Fruit fly (Drosophila melanogaster) whole organism, embryonic: ENCODE measurements around the gene spg.

Source experiments
- B-H1 ChIP-seq: fragments of 200-800 bp; sonication (Bioruptor generic); IDR thresholded peaks from 3 replicates; pipeline ENCODE4 v1.3.6; 2022; ENCODE audit warnings: missing biosample characterization, missing genetic modification characterization
- Bteb2 ChIP-seq: fragments of 200-800 bp; sonication (Bioruptor generic); optimal IDR thresholded peaks from 2 replicates; lab custom pipeline; 2016; ENCODE audit warnings: missing biosample characterization, missing genetic modification characterization
- C15 ChIP-seq: fragments of 200-800 bp; sonication (Bioruptor generic); IDR thresholded peaks from 3 replicates; pipeline ENCODE4 v1.3.6; 2022; ENCODE audit warnings: missing biosample characterization, missing genetic modification characterization
- CG10431 ChIP-seq: fragments of 200-800 bp; sonication (Bioruptor generic); optimal IDR thresholded peaks from 3 replicates; lab custom pipeline; 2018; ENCODE audit warnings: missing biosample characterization, mild to moderate bottlenecking, missing genetic modification characterization
- CG10565 ChIP-seq: fragments of 200-800 bp; sonication (Bioruptor generic); optimal IDR thresholded peaks from 3 replicates; lab custom pipeline; 2016; ENCODE audit warnings: missing biosample characterization, mild to moderate bottlenecking, missing genetic modification characterization
- CG10979 ChIP-seq: fragments of 200-800 bp; sonication (Bioruptor generic); optimal IDR thresholded peaks from 2 replicates; lab custom pipeline; 2018; ENCODE audit warnings: missing biosample characterization, mild to moderate bottlenecking, missing genetic modification characterization, moderate library complexity
- CG11560 ChIP-seq: fragments of 200-800 bp; sonication (Bioruptor generic); IDR thresholded peaks from 3 replicates; pipeline ENCODE4 v1.3.6; 2022; ENCODE audit warnings: missing biosample characterization, missing genetic modification characterization
- CG12942 ChIP-seq: fragments of 200-800 bp; sonication (Bioruptor generic); optimal IDR thresholded peaks from 3 replicates; lab custom pipeline; 2016; ENCODE audit warnings: missing biosample characterization, missing genetic modification characterization
- CG15696 ChIP-seq: fragments of 200-800 bp; sonication (Bioruptor generic); optimal IDR thresholded peaks from 2 replicates; lab custom pipeline; 2019; ENCODE audit warnings: missing biosample characterization, mild to moderate bottlenecking, missing genetic modification characterization, moderate library complexity
- CG17385 ChIP-seq: fragments of 200-800 bp; sonication (Bioruptor generic); optimal IDR thresholded peaks from 3 replicates; lab custom pipeline; 2018; ENCODE audit warnings: missing biosample characterization, mild to moderate bottlenecking, missing genetic modification characterization
- CG18619 ChIP-seq: fragments of 200-800 bp; sonication (Bioruptor generic); optimal IDR thresholded peaks from 3 replicates; lab custom pipeline; 2017; ENCODE audit warnings: missing biosample characterization, mild to moderate bottlenecking, missing genetic modification characterization
- CG2678 ChIP-seq: fragments of 200-800 bp; sonication (Bioruptor generic); optimal IDR thresholded peaks from 3 replicates; lab custom pipeline; 2019; ENCODE audit warnings: missing biosample characterization, mild to moderate bottlenecking, missing genetic modification characterization, moderate library complexity
- CG30403 ChIP-seq: fragments of 200-800 bp; sonication (Bioruptor generic); optimal IDR thresholded peaks from 3 replicates; lab custom pipeline; 2016; ENCODE audit warnings: missing biosample characterization, missing genetic modification characterization
- CG31365 ChIP-seq: fragments of 200-800 bp; sonication (Bioruptor generic); optimal IDR thresholded peaks from 2 replicates; lab custom pipeline; 2018; ENCODE audit warnings: missing biosample characterization, mild to moderate bottlenecking, missing genetic modification characterization
- CG34376 ChIP-seq: fragments of 200-800 bp; sonication (Bioruptor generic); optimal IDR thresholded peaks from 2 replicates; lab custom pipeline; 2018; ENCODE audit warnings: missing biosample characterization, mild to moderate bottlenecking, missing genetic modification characterization
- CG6175 ChIP-seq: fragments of 200-800 bp; sonication (Bioruptor generic); IDR thresholded peaks from 3 replicates; pipeline ENCODE4 v1.3.6; 2022; ENCODE audit warnings: missing biosample characterization, missing genetic modification characterization
- CG7372 ChIP-seq: fragments of 200-800 bp; sonication (Bioruptor generic); IDR thresholded peaks from 2 replicates; pipeline ENCODE4 v1.3.6; 2022; ENCODE audit warnings: missing biosample characterization, missing genetic modification characterization
- CG7786 ChIP-seq: fragments of 200-800 bp; sonication (Bioruptor generic); optimal IDR thresholded peaks from 2 replicates; lab custom pipeline; 2016; ENCODE audit warnings: missing biosample characterization, missing genetic modification characterization
- CG9797 ChIP-seq: fragments of 200-800 bp; sonication (Bioruptor generic); optimal IDR thresholded peaks from 3 replicates; lab custom pipeline; 2018; ENCODE audit warnings: missing biosample characterization, mild to moderate bottlenecking, missing genetic modification characterization
- Camta ChIP-seq: fragments of 200-800 bp; sonication (Bioruptor generic); optimal IDR thresholded peaks from 2 replicates; lab custom pipeline; 2016; ENCODE audit warnings: missing biosample characterization, missing genetic modification characterization
- CkIIα-i1 ChIP-seq: fragments of 200-800 bp; sonication (Bioruptor generic); IDR thresholded peaks from 2 replicates; pipeline ENCODE4 v1.3.6; 2022; ENCODE audit warnings: missing biosample characterization, missing genetic modification characterization
- CoRest ChIP-seq: fragments of 200-800 bp; sonication (Bioruptor generic); optimal IDR thresholded peaks from 3 replicates; lab custom pipeline; 2018; ENCODE audit warnings: missing biosample characterization, mild to moderate bottlenecking, missing genetic modification characterization, moderate library complexity
- D19A ChIP-seq: fragments of 200-800 bp; optimal IDR thresholded peaks from 3 replicates; lab custom pipeline; 2019; ENCODE audit warnings: missing biosample characterization, mild to moderate bottlenecking, missing genetic modification characterization, moderate library complexity
- Drgx ChIP-seq: fragments of 200-800 bp; sonication (Bioruptor generic); IDR thresholded peaks from 2 replicates; pipeline ENCODE4 v1.3.6; 2022; ENCODE audit warnings: missing biosample characterization, missing genetic modification characterization
- MBD-R2 ChIP-seq: fragments of 200-800 bp; sonication (Bioruptor generic); IDR thresholded peaks from 2 replicates; pipeline ENCODE4 v1.3.6; 2022; ENCODE audit warnings: missing biosample characterization, missing genetic modification characterization
- Optix ChIP-seq: fragments of 200-800 bp; sonication (Bioruptor generic); IDR thresholded peaks from 3 replicates; pipeline ENCODE4 v1.3.6; 2022; ENCODE audit warnings: missing biosample characterization, missing genetic modification characterization
- Rx ChIP-seq: fragments of 200-800 bp; sonication (Bioruptor generic); IDR thresholded peaks from 2 replicates; pipeline ENCODE4 v1.3.6; 2022; ENCODE audit warnings: missing biosample characterization, missing genetic modification characterization
- Xbp1 ChIP-seq: fragments of 200-800 bp; sonication (Bioruptor generic); optimal IDR thresholded peaks from 3 replicates; lab custom pipeline; 2016; ENCODE audit warnings: missing biosample characterization, mild to moderate bottlenecking, missing genetic modification characterization
- Xrp1 ChIP-seq: fragments of 200-800 bp; sonication (Bioruptor generic); IDR thresholded peaks from 2 replicates; pipeline ENCODE4 v1.3.6; 2022; ENCODE audit warnings: missing biosample characterization, missing genetic modification characterization
- crc ChIP-seq: fragments of 200-800 bp; sonication (Bioruptor generic); optimal IDR thresholded peaks from 2 replicates; lab custom pipeline; 2016; ENCODE audit warnings: missing biosample characterization, missing genetic modification characterization
- dati ChIP-seq: fragments of 200-800 bp; sonication (Bioruptor generic); IDR thresholded peaks from 2 replicates; pipeline ENCODE4 v1.3.6; 2022; ENCODE audit warnings: missing biosample characterization, missing genetic modification characterization
- dimm ChIP-seq: fragments of 200-800 bp; sonication (Bioruptor generic); IDR thresholded peaks from 2 replicates; pipeline ENCODE4 v1.3.6; 2022; ENCODE audit warnings: missing biosample characterization, missing genetic modification characterization
- disco-r ChIP-seq: fragments of 200-800 bp; sonication (Bioruptor generic); optimal IDR thresholded peaks from 2 replicates; lab custom pipeline; 2016; ENCODE audit warnings: missing biosample characterization, missing genetic modification characterization
- dpn ChIP-seq, 2 experiments: fragments of 200-800 bp; sonication (Bioruptor generic); optimal IDR thresholded peaks; 3 replicates each; lab custom pipeline; 2016; ENCODE audit warnings: missing biosample characterization in 2 of 2, missing genetic modification characterization in 2 of 2
- esg ChIP-seq: fragments of 200-800 bp; sonication (Bioruptor generic); conservative IDR thresholded peaks from 2 replicates; pipeline ENCODE4 v1.3.6; 2022; ENCODE audit warnings: missing biosample characterization, missing genetic modification characterization
- grau ChIP-seq: fragments of 200-800 bp; optimal IDR thresholded peaks from 3 replicates; lab custom pipeline; 2019; ENCODE audit warnings: missing biosample characterization, mild to moderate bottlenecking, missing genetic modification characterization, moderate library complexity
- gro ChIP-seq: fragments of 200-800 bp; sonication (Bioruptor generic); optimal IDR thresholded peaks from 2 replicates; lab custom pipeline; 2016; ENCODE audit warnings: missing biosample characterization, missing genetic modification characterization
- hkb ChIP-seq, 2 experiments: fragments of 200-800 bp in 1 of 2; fragments of >200 bp in 1 of 2; sonication (Bioruptor generic) in 1 of 2; IDR thresholded peaks in 1 of 2; optimal IDR thresholded peaks in 1 of 2; 2 replicates each; pipeline versions ENCODE4 v1.3.6 to Lab custom; 2017 to 2022; ENCODE audit warnings: missing biosample characterization in 1 of 2, missing genetic modification characterization in 1 of 2
- jigr1 ChIP-seq: fragments of 200-800 bp; sonication (Bioruptor generic); IDR thresholded peaks from 3 replicates; pipeline ENCODE4 v1.3.6; 2022; ENCODE audit warnings: missing biosample characterization, missing genetic modification characterization
- lmd ChIP-seq: fragments of 200-800 bp; sonication (Bioruptor generic); IDR thresholded peaks from 2 replicates; pipeline ENCODE4 v1.3.6; 2022; ENCODE audit warnings: missing biosample characterization, missing genetic modification characterization
- nerfin-1 ChIP-seq: fragments of 200-800 bp; sonication (Bioruptor generic); optimal IDR thresholded peaks from 3 replicates; lab custom pipeline; 2019; ENCODE audit warnings: missing biosample characterization, mild to moderate bottlenecking, missing genetic modification characterization, moderate library complexity
- org-1 ChIP-seq: fragments of 200-800 bp; sonication (Bioruptor generic); optimal IDR thresholded peaks from 2 replicates; lab custom pipeline; 2017; ENCODE audit warnings: missing biosample characterization, missing genetic modification characterization
- pita ChIP-seq: fragments of 200-800 bp; sonication (Bioruptor generic); optimal IDR thresholded peaks from 2 replicates; lab custom pipeline; 2017; ENCODE audit warnings: missing biosample characterization, mild to moderate bottlenecking, missing genetic modification characterization
- prd ChIP-seq, 3 experiments: fragments of >200 bp in 2 of 3; fragments of 200-800 bp in 1 of 3; sonication (Bioruptor generic) in 1 of 3; optimal IDR thresholded peaks in 2 of 3; IDR thresholded peaks in 1 of 3; 2 replicates in 2 of 3; 3 replicates in 1 of 3; pipeline versions ENCODE4 v1.3.6 to Lab custom; 2017 to 2022; ENCODE audit warnings: missing biosample characterization in 1 of 3, missing genetic modification characterization in 1 of 3
- row ChIP-seq: fragments of 200-800 bp; sonication (Bioruptor generic); IDR thresholded peaks from 3 replicates; pipeline ENCODE4 v1.3.6; 2022; ENCODE audit warnings: missing biosample characterization, missing genetic modification characterization
- salm ChIP-seq: fragments of 200-800 bp; sonication (Bioruptor generic); optimal IDR thresholded peaks from 2 replicates; lab custom pipeline; 2018; ENCODE audit warnings: missing biosample characterization, mild to moderate bottlenecking, missing genetic modification characterization
- scrt ChIP-seq: fragments of 200-800 bp; sonication (Bioruptor generic); optimal IDR thresholded peaks from 2 replicates; lab custom pipeline; 2018; ENCODE audit warnings: missing biosample characterization, mild to moderate bottlenecking, missing genetic modification characterization, moderate library complexity
- sd ChIP-seq: fragments of 200-800 bp; sonication (Bioruptor generic); optimal IDR thresholded peaks from 3 replicates; lab custom pipeline; 2018; ENCODE audit warnings: missing biosample characterization, mild to moderate bottlenecking, missing genetic modification characterization, moderate library complexity
- sima ChIP-seq: fragments of 200-800 bp; sonication (Bioruptor generic); optimal IDR thresholded peaks from 2 replicates; lab custom pipeline; 2016; ENCODE audit warnings: missing biosample characterization, missing genetic modification characterization
- slp2 ChIP-seq: fragments of 200-800 bp; sonication (Bioruptor generic); optimal IDR thresholded peaks from 2 replicates; lab custom pipeline; 2016; ENCODE audit warnings: missing biosample characterization, missing genetic modification characterization
- sob ChIP-seq: fragments of 200-800 bp; sonication (Bioruptor generic); IDR thresholded peaks from 2 replicates; pipeline ENCODE4 v1.3.6; 2022; ENCODE audit warnings: missing biosample characterization, missing genetic modification characterization
- tio ChIP-seq: fragments of 200-800 bp; sonication (Bioruptor generic); optimal IDR thresholded peaks from 2 replicates; lab custom pipeline; 2017; ENCODE audit warnings: missing biosample characterization, missing genetic modification characterization, inconsistent platforms

spg gene

dm6 chr3R:28805164-28805563 is 39.9 kb upstream of the spg start (continued):
- TF ChIP-seq CkIIα-i1 (GFP tag; lab: Robert Waterston, UW) (no peak), salm (tag; lab: Kevin White, UChicago) (no peak), esg (GFP tag; lab: Robert Waterston, UW) (0 out of 2 replicates have a peak, but pooled peaks have one; percentile 6), Rx (GFP tag; lab: Robert Waterston, UW) (no peak), Xrp1 (no peak), pita (GFP tag; lab: Kevin White, UChicago) (no peak), nerfin-1 (no peak), disco-r (GFP tag; lab: Kevin White, UChicago) (no peak), Optix (GFP tag; lab: Robert Waterston, UW) (peak; percentile 27; the same call in 1 of the 3 replicates), crc (GFP tag; lab: Kevin White, UChicago) (no peak), Camta (GFP tag; lab: Kevin White, UChicago) (no peak), sob (GFP tag; lab: Robert Waterston, UW) (peak; percentile 28; the same call in 1 of the 2 replicates), CG17385 (no peak), gro (GFP tag; lab: Kevin White, UChicago) (no peak), MBD-R2 (GFP tag; lab: Robert Waterston, UW) (no peak), Bteb2 (GFP tag; lab: Kevin White, UChicago) (no peak), prd (optimal IDR thresholded peaks at IDR 0.05; lab: Kevin White, UChicago) (no peak), prd (GFP tag; IDR thresholded peaks at IDR 0.05; lab: Robert Waterston, UW) (peak; percentile 43; the same call in 2 of the 3 replicates), CG10979 (tag; lab: Kevin White, UChicago) (no peak), CG12942 (GFP tag; lab: Kevin White, UChicago) (no peak), Xbp1 (GFP tag; lab: Kevin White, UChicago) (peak; percentile 5), CG10565 (GFP tag; lab: Kevin White, UChicago) (no peak), lmd (GFP tag; lab: Robert Waterston, UW) (0 out of 2 replicates have a peak, but pooled peaks have one; percentile 18), CG31365 (no peak), CG7372 (GFP tag; lab: Robert Waterston, UW) (no peak), org-1 (no peak), dati (GFP tag; lab: Robert Waterston, UW) (no peak), CG7786 (GFP tag; lab: Kevin White, UChicago) (no peak), C15 (GFP tag; lab: Robert Waterston, UW) (no peak), dimm (GFP tag; lab: Robert Waterston, UW) (no peak), CG30403 (GFP tag; lab: Kevin White, UChicago) (no peak), Drgx (GFP tag; lab: Robert Waterston, UW) (no peak), CG2678 (no peak), sd (tag; lab: Kevin White, UChicago) (no peak), row (GFP tag; lab: Robert Waterston, UW) (peak; percentile 78), sima (GFP tag; lab: Kevin White, UChicago) (no peak), D19A (tag; lab: Kevin White, UChicago) (no peak), CG6175 (no peak), CG10431 (GFP tag; lab: Kevin White, UChicago) (no peak), CoRest (peak; percentile 37), CG9797 (GFP tag; lab: Kevin White, UChicago) (no peak), jigr1 (GFP tag; lab: Robert Waterston, UW) (no peak), tio (GFP tag; lab: Kevin White, UChicago) (peak; percentile 9), CG34376 (GFP tag; lab: Kevin White, UChicago) (no peak), grau (tag; lab: Kevin White, UChicago) (peak; percentile 33), slp2 (GFP tag; lab: Kevin White, UChicago) (no peak), CG15696 (no peak), scrt (GFP tag; lab: Kevin White, UChicago) (no peak), CG18619 (GFP tag; lab: Kevin White, UChicago) (no peak), dpn (GFP tag; optimal IDR thresholded peaks at IDR 0.05; lab: Kevin White, UChicago) (no peak), B-H1 (GFP tag; lab: Robert Waterston, UW) (no peak), hkb (optimal IDR thresholded peaks at IDR 0.05; lab: Kevin White, UChicago) (no peak), hkb (GFP tag; IDR thresholded peaks at IDR 0.05; lab: Robert Waterston, UW) (no peak), CG11560 (tag; lab: Robert Waterston, UW) (0 out of 3 replicates have a peak, but pooled peaks have one; percentile 22)
